Worm (Caenorhabditis elegans) whole organism, L1 larva: ENCODE measurements around the gene bath-38.

Experiments used
- alr-1 ChIP-seq: fragments of 200-800 bp; sonication (Bioruptor generic); optimal IDR thresholded peaks from 2 replicates; lab custom pipeline; 2018; ENCODE audit warnings: borderline replicate concordance, mild to moderate bottlenecking, missing genetic modification characterization, missing compliant biosample characterization
- elt-2 ChIP-seq: sonication (generic microtip); optimal IDR thresholded peaks from 2 replicates; lab custom pipeline; 2016; ENCODE audit warnings: missing genetic modification characterization, mild to moderate bottlenecking, inconsistent platforms, missing compliant biosample characterization, missing genetic modification reagents
- fkh-10 ChIP-seq: sonication (generic microtip); optimal IDR thresholded peaks from 2 replicates; lab custom pipeline; 2017; ENCODE audit warnings: missing biosample characterization, missing genetic modification reagents, missing genetic modification characterization
- hlh-4 ChIP-seq: sonication (generic microtip); optimal IDR thresholded peaks from 2 replicates; lab custom pipeline; 2016; ENCODE audit warnings: mild to moderate bottlenecking, missing genetic modification characterization, missing compliant biosample characterization
- irx-1 ChIP-seq: sonication (generic microtip); optimal IDR thresholded peaks from 2 replicates; lab custom pipeline; 2016; ENCODE audit warnings: missing genetic modification characterization, missing compliant biosample characterization
- lin-15B ChIP-seq: fragments of 150-350 bp; sonication (generic microtip); optimal IDR thresholded peaks from 3 replicates; lab custom pipeline; 2014; ENCODE audit warnings: missing biosample characterization, missing genetic modification characterization
- lin-39 ChIP-seq: fragments of 150-350 bp; optimal IDR thresholded peaks from 2 replicates; lab custom pipeline; 2014; ENCODE audit warnings: missing biosample characterization, missing genetic modification reagents, missing genetic modification characterization
- mdl-1 ChIP-seq, 2 experiments: fragments of 150-350 bp; optimal IDR thresholded peaks; 2 replicates each; lab custom pipeline; 2014 to 2017; ENCODE audit warnings: missing biosample characterization in 2 of 2, missing genetic modification characterization in 2 of 2, inconsistent platforms in 1 of 2
- nhr-12 ChIP-seq: sonication (generic microtip); optimal IDR thresholded peaks from 2 replicates; lab custom pipeline; 2017; ENCODE audit warnings: missing biosample characterization, missing genetic modification characterization
- nhr-237 ChIP-seq: fragments of 150-350 bp; optimal IDR thresholded peaks from 2 replicates; lab custom pipeline; 2014; ENCODE audit warnings: missing biosample characterization, missing genetic modification characterization
- pqm-1 ChIP-seq: sonication (generic microtip); optimal IDR thresholded peaks from 3 replicates; lab custom pipeline; 2017; ENCODE audit warnings: missing biosample characterization, missing genetic modification characterization
- snpc-4 ChIP-seq: fragments of 150-350 bp; optimal IDR thresholded peaks from 2 replicates; lab custom pipeline; 2014; ENCODE audit warnings: missing biosample characterization, missing genetic modification characterization
- sptf-1 ChIP-seq: fragments of 150-350 bp; optimal IDR thresholded peaks from 2 replicates; lab custom pipeline; 2014; ENCODE audit warnings: missing biosample characterization, missing genetic modification characterization
- tbx-2 ChIP-seq: sonication (generic microtip); optimal IDR thresholded peaks from 2 replicates; lab custom pipeline; 2016; ENCODE audit warnings: missing genetic modification characterization, missing compliant biosample characterization

DNA sequence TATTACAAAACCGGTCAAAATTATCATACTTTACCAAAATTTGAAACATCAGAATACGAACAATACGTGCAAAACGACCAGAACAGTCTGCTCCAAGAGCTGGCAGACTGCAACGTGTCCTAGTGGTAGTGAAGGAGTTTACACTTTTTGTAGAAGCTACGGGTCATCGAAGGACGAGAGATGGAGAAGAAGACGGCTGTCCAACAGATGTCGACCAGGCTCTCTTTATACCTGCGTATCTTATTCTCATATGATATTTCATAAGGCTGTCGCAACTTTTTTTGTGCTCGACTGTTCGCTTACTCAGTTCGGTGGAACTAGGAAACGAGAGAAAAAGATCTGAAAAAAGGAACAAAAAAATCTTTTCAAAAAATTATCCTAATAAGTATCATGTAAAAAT lies 5.3 kb downstream of the bath-38 start, which contains the start of gene let-268:
- no peak for TF ChIP-seq irx-1 (tag; lab: Kevin White, UChicago)
- no peak for TF ChIP-seq alr-1 (tag; lab: Kevin White, UChicago)
- no peak for TF ChIP-seq tbx-2 (tag; lab: Kevin White, UChicago)
- TF ChIP-seq lin-39, result no peak
- no peak for TF ChIP-seq fkh-10
- TF ChIP-seq pqm-1, result no peak
- no peak for TF ChIP-seq nhr-12
- TF ChIP-seq elt-2 (tag; lab: Kevin White, UChicago), result no peak
- no peak for TF ChIP-seq lin-15B (tag; lab: Kevin White, UChicago)
- TF ChIP-seq sptf-1 (tag; lab: Kevin White, UChicago), result no peak
- TF ChIP-seq snpc-4, result no peak
- no peak for TF ChIP-seq mdl-1 (tag; optimal IDR thresholded peaks at IDR 0.05; lab: Kevin White, UChicago)
- no peak for TF ChIP-seq nhr-237
- no peak for TF ChIP-seq hlh-4 (tag; lab: Kevin White, UChicago)
